Worm (Caenorhabditis elegans) whole organism, L4 larva: ENCODE measurements around the gene F21D9.1.

ENCODE experiments used
- T20F7.1 ChIP-seq: fragments of 200-800 bp; sonication (Bioruptor generic); optimal IDR thresholded peaks from 2 replicates; lab custom pipeline; 2018; ENCODE audit warnings: mild to moderate bottlenecking, missing genetic modification characterization, missing compliant biosample characterization
- aha-1 ChIP-seq: fragments of 150-350 bp; peaks from one replicate; lab custom pipeline; 2014; ENCODE audit warnings: missing biosample characterization, missing genetic modification characterization
- dmd-8 ChIP-seq: fragments of 200-800 bp; sonication (Bioruptor generic); IDR thresholded peaks from 2 replicates; pipeline ENCODE4 v1.3.6; 2022; ENCODE audit warnings: missing genetic modification characterization, missing compliant biosample characterization
- dmd-9 ChIP-seq: fragments of 200-800 bp; sonication (Bioruptor generic); IDR thresholded peaks from 2 replicates; pipeline ENCODE4 v1.3.6; 2022; ENCODE audit warnings: missing genetic modification reagents, missing genetic modification characterization, missing compliant biosample characterization
- egl-27 ChIP-seq: sonication (generic microtip); optimal IDR thresholded peaks from 3 replicates; lab custom pipeline; 2017; ENCODE audit warnings: missing biosample characterization, missing genetic modification reagents, missing genetic modification characterization
- fos-1 ChIP-seq: fragments of 150-350 bp; optimal IDR thresholded peaks from 2 replicates; lab custom pipeline; 2014; ENCODE audit warnings: missing biosample characterization, missing genetic modification characterization
- hif-1 ChIP-seq, 2 experiments: sonication (generic microtip); optimal IDR thresholded peaks; 2 replicates each; lab custom pipeline; 2016 to 2017; ENCODE audit warnings: missing compliant biosample characterization in 2 of 2, missing genetic modification characterization in 2 of 2, missing genetic modification reagents in 2 of 2, missing genotype in 2 of 2, mild to moderate bottlenecking in 1 of 2
- hlh-11 ChIP-seq: fragments of 200-800 bp; sonication (Bioruptor generic); optimal IDR thresholded peaks from 2 replicates; lab custom pipeline; 2018; ENCODE audit warnings: mild to moderate bottlenecking, missing genetic modification characterization, missing compliant biosample characterization
- hmg-1.1 ChIP-seq: fragments of 200-800 bp; sonication (Bioruptor generic); IDR thresholded peaks from 2 replicates; pipeline ENCODE4 v1.3.6; 2022; ENCODE audit warnings: missing genetic modification reagents, missing genetic modification characterization, missing compliant biosample characterization
- lin-1 ChIP-seq: fragments of 200-800 bp; sonication (Bioruptor generic); IDR thresholded peaks from 2 replicates; pipeline ENCODE4 v1.3.6; 2022; ENCODE audit warnings: missing genetic modification reagents, missing genetic modification characterization, missing compliant biosample characterization
- lin-39 ChIP-seq: fragments of 150-350 bp; optimal IDR thresholded peaks from 2 replicates; lab custom pipeline; 2014; ENCODE audit warnings: missing biosample characterization, missing genetic modification reagents, missing genetic modification characterization
- lsy-2 ChIP-seq, 2 experiments: fragments of 150-350 bp in 1 of 2; sonication (generic microtip) in 1 of 2; optimal IDR thresholded peaks; 2 replicates each; lab custom pipeline; 2014 to 2017; ENCODE audit warnings: missing biosample characterization in 2 of 2, missing genetic modification characterization in 2 of 2
- madf-5 ChIP-seq, 2 experiments: fragments of 200-800 bp; sonication (Bioruptor generic); IDR thresholded peaks; 2 replicates each; pipeline ENCODE4 v1.3.6; 2022; ENCODE audit warnings: missing compliant biosample characterization in 2 of 2, missing genetic modification characterization in 2 of 2
- mes-2 ChIP-seq: sonication (generic microtip); optimal IDR thresholded peaks from 2 replicates; lab custom pipeline; 2016; ENCODE audit warnings: missing genotype, mild to moderate bottlenecking, missing genetic modification characterization, missing compliant biosample characterization; ENCODE audit not compliant: poor library complexity, severe bottlenecking
- mxl-2 ChIP-seq: fragments of 200-800 bp; sonication (Bioruptor generic); conservative IDR thresholded peaks from 2 replicates; pipeline ENCODE4 v1.3.6; 2022; ENCODE audit warnings: missing genetic modification reagents, missing genetic modification characterization, missing compliant biosample characterization
- nhr-11 ChIP-seq: fragments of 150-350 bp; optimal IDR thresholded peaks from 2 replicates; lab custom pipeline; 2014; ENCODE audit warnings: missing biosample characterization, missing genetic modification characterization
- nhr-111 ChIP-seq: fragments of 200-800 bp; sonication (Bioruptor generic); optimal IDR thresholded peaks from 2 replicates; lab custom pipeline; 2018; ENCODE audit warnings: mild to moderate bottlenecking, missing genetic modification characterization, missing compliant biosample characterization
- nhr-237 ChIP-seq: sonication (generic microtip); optimal IDR thresholded peaks from 2 replicates; lab custom pipeline; 2017; ENCODE audit warnings: missing biosample characterization, missing genetic modification characterization
- nhr-28 ChIP-seq: fragments of 150-350 bp; optimal IDR thresholded peaks from 2 replicates; lab custom pipeline; 2014; ENCODE audit warnings: missing biosample characterization, missing genetic modification characterization
- nhr-41 ChIP-seq: fragments of 200-800 bp; sonication (Bioruptor generic); IDR thresholded peaks from 2 replicates; pipeline ENCODE4 v1.3.6; 2022; ENCODE audit warnings: missing genetic modification reagents, missing genetic modification characterization, missing compliant biosample characterization
- nhr-42 ChIP-seq: fragments of 200-800 bp; sonication (Bioruptor generic); IDR thresholded peaks from 2 replicates; pipeline ENCODE4 v1.3.6; 2022; ENCODE audit warnings: missing genetic modification characterization, missing compliant biosample characterization
- sdz-12 ChIP-seq: fragments of 200-800 bp; sonication (Bioruptor generic); optimal IDR thresholded peaks from 2 replicates; lab custom pipeline; 2018; ENCODE audit warnings: mild to moderate bottlenecking, missing genetic modification characterization, missing compliant biosample characterization
- set-16 ChIP-seq: fragments of 200-800 bp; sonication (Bioruptor generic); IDR thresholded peaks from 2 replicates; pipeline ENCODE4 v1.3.6; 2022; ENCODE audit warnings: missing genetic modification reagents, missing genetic modification characterization, missing compliant biosample characterization
- snpc-1.2 ChIP-seq: fragments of 200-800 bp; sonication (Bioruptor generic); IDR thresholded peaks from 2 replicates; pipeline ENCODE4 v1.3.6; 2022; ENCODE audit warnings: missing genetic modification reagents, missing genetic modification characterization, missing compliant biosample characterization
- spr-1 ChIP-seq: sonication (generic microtip); optimal IDR thresholded peaks from 2 replicates; lab custom pipeline; 2016; ENCODE audit warnings: mild to moderate bottlenecking, missing genetic modification characterization, missing compliant biosample characterization
- tra-1 ChIP-seq: fragments of 200-800 bp; sonication (Bioruptor generic); IDR thresholded peaks from 2 replicates; pipeline ENCODE4 v1.3.6; 2022; ENCODE audit warnings: missing genetic modification reagents, missing genetic modification characterization, missing compliant biosample characterization
- unc-62 ChIP-seq, 3 experiments: fragments of 150-350 bp in 1 of 3; sonication (generic microtip); optimal IDR thresholded peaks in 2 of 3; peaks in 1 of 3; 1 replicate in 1 of 3; 2 replicates in 2 of 3; lab custom pipeline; 2014 to 2017; ENCODE audit warnings: missing biosample characterization in 3 of 3, missing genetic modification characterization in 3 of 3, missing genetic modification reagents in 3 of 3, missing genotype in 1 of 3
- vab-7 ChIP-seq: fragments of 200-800 bp; sonication (Bioruptor generic); IDR thresholded peaks from 2 replicates; pipeline ENCODE4 v1.3.6; 2022; ENCODE audit warnings: missing genetic modification reagents, missing genetic modification characterization, missing compliant biosample characterization
- ztf-11 ChIP-seq: fragments of 150-350 bp; optimal IDR thresholded peaks from 2 replicates; lab custom pipeline; 2014; ENCODE audit warnings: missing biosample characterization, missing genetic modification characterization

Gene F21D9.1

DNA sequence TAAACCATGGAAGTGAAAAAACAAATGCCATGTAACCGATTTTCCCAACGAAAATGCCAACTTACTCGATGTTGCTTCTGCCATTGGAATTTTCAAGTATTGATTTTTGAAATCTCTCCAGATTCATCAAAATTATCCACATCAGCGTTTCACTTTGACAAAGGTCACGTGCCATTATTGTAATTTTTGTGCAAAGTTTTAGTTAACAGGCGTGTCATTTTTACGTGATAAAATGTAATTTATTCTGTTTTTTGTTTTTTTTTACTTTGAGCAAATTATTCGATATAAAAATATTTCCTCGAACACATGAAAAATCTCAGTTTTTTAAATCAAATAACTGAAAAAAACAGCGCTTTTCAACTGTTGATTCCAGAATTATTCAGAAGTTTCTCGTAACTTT lies 1.9 kb upstream of the F21D9.1 start, which contains the start of gene F21D9.2:
F21D9.2 (minus strand) TSS at position 101 of the 400 bp plus-strand sequence.
- TF ChIP-seq nhr-41 (GFP tag; lab: Robert Waterston, UW): no peak
- no peak for TF ChIP-seq dmd-8 (GFP tag; lab: Robert Waterston, UW)
- TF ChIP-seq egl-27 (tag; lab: Kevin White, UChicago): no peak
- TF ChIP-seq nhr-28 (tag; lab: Kevin White, UChicago): no peak
- no peak for TF ChIP-seq hmg-1.1 (GFP tag; lab: Robert Waterston, UW)

ce11 chrV:19276354-19276753 lies 12.1 kb downstream of the F21D9.1 start:
- TF ChIP-seq hif-1 (tag; optimal IDR thresholded peaks at IDR 0.05; lab: Kevin White, UChicago) (no peak), aha-1 (tag; lab: Kevin White, UChicago) (peak; percentile 65)

- no peak for TF ChIP-seq nhr-28 (tag; lab: Kevin White, UChicago)
- peak; percentile 81 for TF ChIP-seq set-16 (GFP tag; lab: Robert Waterston, UW)
Observed at ce11 chrV:19278488-19278887, 14.2 kb downstream of the F21D9.1 start.

- TF ChIP-seq mxl-2 (no peak), vab-7 (GFP tag; lab: Robert Waterston, UW) (no peak), hlh-11 (tag; lab: Kevin White, UChicago) (no peak), nhr-237 (no peak)
Observed at ce11 chrV:19279888-19280287, 15.6 kb downstream of the F21D9.1 start, which contains the start of gene F21D9.8. TSS of gene F21D9.8 (minus strand) at chrV:19279988.

DNA sequence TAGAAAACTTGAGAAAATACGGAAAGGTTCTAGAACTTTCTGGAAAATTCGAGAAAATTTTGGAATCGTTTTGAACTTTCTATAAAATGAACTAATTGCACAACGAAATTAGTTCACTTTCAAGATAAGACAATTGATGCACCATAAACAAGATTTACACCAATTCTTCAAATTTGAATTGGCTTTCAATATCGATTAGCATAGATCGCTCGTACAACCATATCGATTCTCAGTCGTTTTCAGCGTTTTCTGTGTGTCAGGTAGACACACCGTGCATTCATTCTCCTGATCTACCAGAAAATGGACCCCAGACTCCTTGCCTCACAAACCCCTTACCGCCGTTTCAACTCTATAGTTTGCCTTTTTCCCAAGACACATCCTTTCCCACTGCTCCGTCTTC lies 18.1 kb downstream of the F21D9.1 start, which contains the start of gene fbxb-117:
fbxb-117 (plus strand) TSS at position 301 of the 400 bp plus-strand sequence.
- TF ChIP-seq aha-1 (tag; lab: Kevin White, UChicago) (peak; percentile 75), sdz-12 (GFP tag; lab: Kevin White, UChicago) (no peak), dmd-9 (GFP tag; lab: Robert Waterston, UW) (no peak), nhr-111 (GFP tag; lab: Kevin White, UChicago) (no peak), lsy-2 (tag; optimal IDR thresholded peaks at IDR 0.05; lab: Kevin White, UChicago) (no peak)
- TF ChIP-seq, all 104 proteins: peak for 1

ce11 chrV:19285921-19286320 lies 21.7 kb downstream of the F21D9.1 start:
- TF ChIP-seq unc-62 (GFP tag; optimal IDR thresholded peaks at IDR 0.05 in 1 of 2; lab: Kevin White, UChicago): peak in 1 of 2 experiments; percentile 21
- no peak for TF ChIP-seq unc-62 (tag; optimal IDR thresholded peaks at IDR 0.05; lab: Kevin White, UChicago)
- no peak for TF ChIP-seq snpc-1.2 (GFP tag; lab: Robert Waterston, UW)

DNA sequence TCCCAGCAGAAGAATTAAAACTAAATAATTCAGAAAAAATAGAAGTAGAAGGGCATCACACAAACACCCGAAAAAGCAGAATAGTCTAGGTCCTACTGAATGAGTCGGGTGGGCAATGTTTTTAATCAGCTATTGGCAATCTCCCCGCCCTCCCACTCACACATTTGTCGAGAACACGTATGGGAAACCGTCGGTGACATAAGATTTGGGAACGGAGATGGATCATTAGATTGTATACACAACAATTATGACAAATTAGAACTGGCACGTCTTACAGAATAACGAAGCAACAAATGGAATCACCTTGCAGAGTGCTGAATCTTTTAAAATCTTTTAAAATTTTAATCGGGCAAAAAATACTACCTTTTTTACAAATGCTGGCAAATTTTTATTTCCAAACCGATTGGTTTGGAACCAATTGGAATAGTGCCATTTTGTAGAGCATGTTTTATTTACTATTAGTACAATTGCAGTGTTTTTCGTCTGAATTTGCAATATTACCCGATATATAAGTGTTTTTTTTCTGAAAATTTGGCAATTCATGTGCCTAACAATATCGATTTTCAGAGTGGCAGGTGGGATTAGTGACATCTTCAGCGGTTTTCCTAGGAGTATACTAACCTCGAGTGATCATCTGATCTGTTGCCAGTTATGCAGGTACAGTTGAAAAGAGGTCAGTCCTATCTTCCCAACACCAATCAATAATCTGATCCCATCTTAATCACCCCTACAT lies 24.0 kb downstream of the F21D9.1 start, which contains the start of the genes F55C9.3 and fbxb-57:
F55C9.3 (minus strand) TSS at position 101 of the 733 bp plus-strand sequence.
fbxb-57 (plus strand) TSS at position 683 of the 733 bp plus-strand sequence.
- TF ChIP-seq tra-1 (GFP tag; lab: Robert Waterston, UW) (no peak), ztf-11 (tag; lab: Kevin White, UChicago) (no peak), unc-62 (GFP tag; optimal IDR thresholded peaks at IDR 0.05 in 1 of 2; lab: Kevin White, UChicago) (peak in 1 of 2 experiments; percentile 71), unc-62 (tag; optimal IDR thresholded peaks at IDR 0.05; lab: Kevin White, UChicago) (no peak), nhr-28 (tag; lab: Kevin White, UChicago) (no peak), mes-2 (tag; lab: Kevin White, UChicago) (no peak)
- TF ChIP-seq, all 104 proteins: peak for 1

- TF ChIP-seq nhr-42 (no peak), ztf-11 (tag; lab: Kevin White, UChicago) (no peak), hmg-1.1 (GFP tag; lab: Robert Waterston, UW) (no peak), mes-2 (tag; lab: Kevin White, UChicago) (no peak), T20F7.1 (GFP tag; lab: Kevin White, UChicago) (no peak), madf-5 (GFP tag; IDR thresholded peaks at IDR 0.05; lab: Robert Waterston, UW) (no peak), fos-1 (tag; lab: Kevin White, UChicago) (no peak), spr-1 (tag; lab: Kevin White, UChicago) (no peak), nhr-11 (no peak), lin-39 (no peak), lin-1 (no peak)
Observed at ce11 chrV:19293025-19293424, 28.8 kb downstream of the F21D9.1 start, which contains the start of gene F55C9.5. TSS of gene F55C9.5 (minus strand) at chrV:19293125.
